Fruit fly (Drosophila melanogaster) whole organism, larva: ENCODE results near the gene Tip60.

Experiments
- noc ChIP-seq: fragments of 200-800 bp; sonication (Bioruptor generic); optimal IDR thresholded peaks from 3 replicates; lab custom pipeline; 2019; ENCODE audit warnings: missing biosample characterization, mild to moderate bottlenecking, missing genetic modification characterization, moderate library complexity

The Tip60 gene

dm6 chrX:4075430-4075829 is 41.9 kb downstream of the Tip60 start, which contains the start of gene CG43689:
CG43689 (plus strand) TSS chrX:4075743.
- TF ChIP-seq noc (tag; lab: Kevin White, UChicago) = no peak
